Worm (Caenorhabditis elegans): ENCODE results near the gene T25B9.1.

Gene T25B9.1

ce11 chrIV:10701866-10702458 lies 48.0 kb downstream of the T25B9.1 start:
- TF ChIP-seq madf-10 (tag; optimal IDR thresholded peaks at IDR 0.05): no peak
- TF ChIP-seq F37B4.10 (GFP tag; IDR thresholded peaks at IDR 0.05): no peak
- TF ChIP-seq somi-1 (GFP tag; optimal IDR thresholded peaks at IDR 0.05): peak; percentile 5

DNA sequence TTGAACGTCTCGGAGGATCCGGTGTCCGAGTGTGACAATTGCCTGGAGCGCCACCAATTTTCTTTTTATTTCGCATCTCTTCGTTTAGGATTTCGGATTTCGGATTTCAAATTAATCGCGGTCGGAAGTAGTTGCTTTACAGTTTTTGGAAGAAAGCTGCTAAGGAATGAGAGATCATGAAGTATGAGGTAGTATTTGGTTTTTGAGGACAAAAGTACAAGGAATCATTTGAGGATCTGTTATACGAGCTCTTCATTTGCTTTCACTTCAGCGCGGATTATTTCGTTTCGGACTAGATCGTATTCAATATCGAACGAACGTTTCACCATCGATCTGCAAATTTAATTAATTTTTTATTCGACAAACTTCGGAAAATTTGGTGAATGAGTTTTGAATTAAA lies 50.3 kb downstream of the T25B9.1 start, which contains the start of gene R102.11:
Gene R102.11, minus strand, starts transcription at position 101 of the 400 bp plus-strand sequence.
- no peak for TF ChIP-seq C17E4.6 (GFP tag; IDR thresholded peaks at IDR 0.05)
- TF ChIP-seq hlh-26 (GFP tag; conservative IDR thresholded peaks at IDR 0.05): no peak
- TF ChIP-seq mcd-1 (GFP tag; IDR thresholded peaks at IDR 0.05): no peak
- no peak for TF ChIP-seq ceh-40 (GFP tag; IDR thresholded peaks at IDR 0.05)
- TF ChIP-seq T26A5.8 (tag; optimal IDR thresholded peaks at IDR 0.05): no peak
- TF ChIP-seq T07F8.4 (tag; optimal IDR thresholded peaks at IDR 0.05): no peak
- TF ChIP-seq K12H6.12 (tag; optimal IDR thresholded peaks at IDR 0.05): no peak
- no peak for TF ChIP-seq ekl-4 (GFP tag; IDR thresholded peaks at IDR 0.05)
- TF ChIP-seq nhr-90 (tag; optimal IDR thresholded peaks at IDR 0.05): no peak
- no peak for TF ChIP-seq F33H1.4 (GFP tag; IDR thresholded peaks at IDR 0.05)
- no peak for TF ChIP-seq unc-130 (GFP tag; optimal IDR thresholded peaks at IDR 0.05)
- TF ChIP-seq ceh-79 (tag; optimal IDR thresholded peaks at IDR 0.05): no peak
- no peak for TF ChIP-seq F49E8.2 (tag; optimal IDR thresholded peaks at IDR 0.05; ENCODE audit: insufficient read depth)
- no peak for TF ChIP-seq lin-54 (GFP tag; optimal IDR thresholded peaks at IDR 0.05)
- TF ChIP-seq mes-4 (tag; optimal IDR thresholded peaks at IDR 0.05): no peak
- TF ChIP-seq sptf-2 (GFP tag; optimal IDR thresholded peaks at IDR 0.05): no peak

- TF ChIP-seq sdz-38 (tag; optimal IDR thresholded peaks at IDR 0.05) (no peak), ceh-40 (GFP tag; IDR thresholded peaks at IDR 0.05) (no peak), hrde-1 (tag; optimal IDR thresholded peaks at IDR 0.05; ENCODE audit: borderline replicate concordance) (no peak), lin-26 (GFP tag; IDR thresholded peaks at IDR 0.05) (no peak), tbx-9 (tag; optimal IDR thresholded peaks at IDR 0.05; ENCODE audit: borderline replicate concordance) (no peak), cebp-1 (GFP tag; IDR thresholded peaks at IDR 0.05) (no peak), cebp-1 (tag; optimal IDR thresholded peaks at IDR 0.05) (no peak), F57C9.4 (tag; optimal IDR thresholded peaks at IDR 0.05) (no peak), ztf-6 (GFP tag; IDR thresholded peaks at IDR 0.05) (no peak), hmg-1.2 (GFP tag; IDR thresholded peaks at IDR 0.05) (no peak), Y95B8A.8 (GFP tag; IDR thresholded peaks at IDR 0.05) (no peak), dox-1 (GFP tag; IDR thresholded peaks at IDR 0.05) (no peak), madf-3 (GFP tag; IDR thresholded peaks at IDR 0.05) (no peak), mes-4 (tag; optimal IDR thresholded peaks at IDR 0.05) (no peak), mel-28 (tag; optimal IDR thresholded peaks at IDR 0.05; ENCODE audit: borderline replicate concordance) (no peak)
Measured at ce11 chrIV:10699000-10699399, 50.9 kb downstream of the T25B9.1 start.

- TF ChIP-seq ceh-58 (GFP tag; IDR thresholded peaks at IDR 0.05) (0 out of 2 replicates have a peak, but pooled peaks have one; percentile 49), tbx-9 (tag; optimal IDR thresholded peaks at IDR 0.05; ENCODE audit: borderline replicate concordance) (no peak), dox-1 (GFP tag; IDR thresholded peaks at IDR 0.05) (peak; percentile 11; the same call in 1 of the 2 replicates), sdz-38 (tag; optimal IDR thresholded peaks at IDR 0.05) (no peak)
Measured at ce11 chrIV:10698486-10698885, 51.5 kb downstream of the T25B9.1 start.
